Worm (Caenorhabditis elegans) whole organism, L2 larva: ENCODE results near the gene srh-104.

Experiments used
- C34F6.9 ChIP-seq: fragments of 150-350 bp; optimal IDR thresholded peaks from 2 replicates; lab custom pipeline; 2014; ENCODE audit warnings: missing biosample characterization, missing genetic modification characterization
- F13H6.1 ChIP-seq: sonication (generic microtip); optimal IDR thresholded peaks from 2 replicates; lab custom pipeline; 2016; ENCODE audit warnings: missing genetic modification characterization, missing compliant biosample characterization
- R02D3.7 ChIP-seq: fragments of 150-350 bp; optimal IDR thresholded peaks from 2 replicates; lab custom pipeline; 2014; ENCODE audit warnings: missing biosample characterization, missing genetic modification characterization
- Y55F3AM.14 ChIP-seq: fragments of 200-800 bp; sonication (Bioruptor generic); optimal IDR thresholded peaks from 2 replicates; lab custom pipeline; 2018; ENCODE audit warnings: mild to moderate bottlenecking, missing genetic modification characterization, missing compliant biosample characterization
- ZK546.5 ChIP-seq: sonication (generic microtip); optimal IDR thresholded peaks from 2 replicates; lab custom pipeline; 2017; ENCODE audit warnings: missing biosample characterization, missing genetic modification characterization
- alr-1 ChIP-seq: fragments of 150-350 bp; optimal IDR thresholded peaks from 2 replicates; lab custom pipeline; 2014; ENCODE audit warnings: missing biosample characterization, missing genetic modification characterization
- blmp-1 ChIP-seq: sonication (generic microtip); optimal IDR thresholded peaks from 2 replicates; lab custom pipeline; 2017; ENCODE audit warnings: missing genetic modification characterization, mild to moderate bottlenecking, missing compliant biosample characterization, antibody characterized with exemption, moderate library complexity; ENCODE audit not compliant: insufficient read depth
- ceh-16 ChIP-seq: fragments of 150-350 bp; optimal IDR thresholded peaks from 2 replicates; lab custom pipeline; 2014; ENCODE audit warnings: missing biosample characterization, missing genetic modification characterization
- ceh-82 ChIP-seq: fragments of 150-350 bp; optimal IDR thresholded peaks from 2 replicates; lab custom pipeline; 2014; ENCODE audit warnings: missing biosample characterization, missing genetic modification characterization
- crh-2 ChIP-seq: sonication (generic microtip); optimal IDR thresholded peaks from 2 replicates; lab custom pipeline; 2017; ENCODE audit warnings: missing biosample characterization, missing genetic modification characterization
- egl-27 ChIP-seq: sonication (generic microtip); optimal IDR thresholded peaks from 3 replicates; lab custom pipeline; 2017; ENCODE audit warnings: missing biosample characterization, missing genetic modification reagents, missing genetic modification characterization
- elt-1 ChIP-seq: fragments of 150-350 bp; optimal IDR thresholded peaks from 2 replicates; lab custom pipeline; 2014; ENCODE audit warnings: missing biosample characterization, missing genetic modification characterization
- fos-1 ChIP-seq: fragments of 150-350 bp; optimal IDR thresholded peaks from 2 replicates; lab custom pipeline; 2014; ENCODE audit warnings: missing biosample characterization, missing genetic modification characterization
- gmeb-1 ChIP-seq: fragments of 150-350 bp; optimal IDR thresholded peaks from 2 replicates; lab custom pipeline; 2014; ENCODE audit warnings: missing biosample characterization, missing genetic modification characterization
- lin-11 ChIP-seq: fragments of 150-350 bp; sonication (generic microtip); optimal IDR thresholded peaks from 2 replicates; lab custom pipeline; 2014; ENCODE audit warnings: missing biosample characterization, missing genetic modification characterization, inconsistent platforms, mixed read lengths
- lin-13 ChIP-seq: fragments of 150-350 bp; optimal IDR thresholded peaks from 2 replicates; lab custom pipeline; 2014; ENCODE audit warnings: missing biosample characterization, missing genetic modification reagents, missing genetic modification characterization
- mab-5 ChIP-seq: fragments of 150-350 bp; optimal IDR thresholded peaks from 2 replicates; lab custom pipeline; 2014; ENCODE audit warnings: missing biosample characterization, missing genetic modification characterization
- mdl-1 ChIP-seq, 2 experiments: fragments of 150-350 bp in 1 of 2; sonication (generic microtip) in 1 of 2; optimal IDR thresholded peaks; 2 replicates each; lab custom pipeline; 2017; ENCODE audit warnings: missing biosample characterization in 2 of 2, missing genetic modification characterization in 2 of 2
- nhr-21 ChIP-seq: fragments of 150-350 bp; optimal IDR thresholded peaks from 2 replicates; lab custom pipeline; 2014; ENCODE audit warnings: missing biosample characterization, missing genetic modification characterization
- nhr-237 ChIP-seq: fragments of 150-350 bp; optimal IDR thresholded peaks from 2 replicates; lab custom pipeline; 2014; ENCODE audit warnings: missing biosample characterization, missing genetic modification characterization
- nhr-25 ChIP-seq: fragments of 150-350 bp; sonication (generic microtip); optimal IDR thresholded peaks from 3 replicates; lab custom pipeline; 2014; ENCODE audit warnings: missing biosample characterization, missing genetic modification characterization
- nhr-6 ChIP-seq: fragments of 150-350 bp; optimal IDR thresholded peaks from 2 replicates; lab custom pipeline; 2014; ENCODE audit warnings: missing biosample characterization, missing genetic modification characterization
- peb-1 ChIP-seq: fragments of 150-350 bp; optimal IDR thresholded peaks from 2 replicates; lab custom pipeline; 2014; ENCODE audit warnings: missing biosample characterization, missing genetic modification characterization
- sem-4 ChIP-seq: fragments of 150-350 bp; optimal IDR thresholded peaks from 2 replicates; lab custom pipeline; 2014; ENCODE audit warnings: missing biosample characterization, missing genetic modification reagents, missing genetic modification characterization
- sma-3 ChIP-seq: sonication (generic microtip); optimal IDR thresholded peaks from 2 replicates; lab custom pipeline; 2016; ENCODE audit warnings: missing genetic modification reagents, missing genetic modification characterization, missing compliant biosample characterization
- sma-9 ChIP-seq, 2 experiments: fragments of 150-350 bp in 1 of 2; sonication (generic microtip) in 1 of 2; optimal IDR thresholded peaks; 2 replicates each; lab custom pipeline; 2014 to 2016; ENCODE audit warnings: missing genetic modification characterization in 2 of 2, mild to moderate bottlenecking in 1 of 2, missing biosample characterization in 1 of 2, missing compliant biosample characterization in 1 of 2, missing genetic modification reagents in 1 of 2, moderate library complexity in 1 of 2
- snpc-4 ChIP-seq: fragments of 150-350 bp; optimal IDR thresholded peaks from 2 replicates; lab custom pipeline; 2014; ENCODE audit warnings: missing biosample characterization, missing genetic modification characterization
- ztf-1 ChIP-seq: fragments of 200-800 bp; sonication (Bioruptor generic); conservative IDR thresholded peaks from 2 replicates; pipeline ENCODE4 v1.3.6; 2022; ENCODE audit warnings: missing genetic modification characterization, missing compliant biosample characterization
- ztf-11 ChIP-seq: sonication (generic microtip); optimal IDR thresholded peaks from 2 replicates; lab custom pipeline; 2017; ENCODE audit warnings: missing biosample characterization, missing genetic modification characterization
- ztf-4 ChIP-seq: fragments of 150-350 bp; optimal IDR thresholded peaks from 2 replicates; lab custom pipeline; 2014; ENCODE audit warnings: missing biosample characterization, missing genetic modification characterization

The srh-104 gene

DNA sequence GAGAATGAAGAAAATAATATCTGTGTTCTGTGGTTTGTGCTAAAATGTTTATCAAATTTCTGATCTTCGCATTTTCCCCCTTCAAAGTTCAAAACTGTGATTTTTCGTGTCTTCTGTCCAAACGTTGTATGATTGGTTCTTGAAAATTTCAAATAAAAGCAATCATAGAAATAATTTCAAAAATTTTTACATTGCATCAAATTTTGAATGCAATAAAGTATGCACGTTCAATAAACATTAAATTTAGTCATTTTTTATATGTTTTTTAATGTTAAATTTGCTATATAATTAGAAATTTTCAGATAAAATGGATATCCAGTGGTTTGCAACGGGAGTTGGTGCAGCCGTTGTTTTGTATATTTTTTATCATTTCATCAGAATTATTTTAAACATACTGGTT, 20.0 kb downstream of the srh-104 start, which contains the start of gene stdh-2:
TSS of gene stdh-2 (plus strand) at position 301 of the 400 bp plus-strand sequence.
- no peak for TF ChIP-seq crh-2 (tag; lab: Kevin White, UChicago)
- TF ChIP-seq lin-13: no peak
- no peak for TF ChIP-seq snpc-4 (tag; lab: Kevin White, UChicago)
- no peak for TF ChIP-seq ceh-82 (tag; lab: Kevin White, UChicago)
- no peak for TF ChIP-seq ztf-1 (GFP tag; lab: Robert Waterston, UW)

DNA sequence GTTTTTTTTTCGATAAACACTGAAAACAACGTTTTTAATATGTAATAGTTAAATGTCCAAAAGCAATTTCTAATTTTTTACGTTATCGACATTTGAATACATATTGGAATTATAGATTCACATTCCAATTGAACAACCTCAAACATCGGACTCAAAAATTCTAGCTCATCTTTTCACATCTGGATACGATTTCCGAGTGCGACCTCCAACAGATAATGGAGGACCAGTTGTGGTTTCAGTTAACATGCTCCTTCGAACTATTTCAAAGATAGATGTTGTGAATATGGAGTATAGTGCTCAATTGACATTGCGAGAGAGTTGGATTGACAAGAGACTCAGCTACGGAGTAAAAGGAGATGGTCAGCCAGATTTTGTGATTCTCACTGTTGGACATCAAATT, 24.0 kb downstream of the srh-104 start:
- no peak for TF ChIP-seq lin-13
- TF ChIP-seq ceh-16 (tag; lab: Kevin White, UChicago): no peak
- TF ChIP-seq snpc-4 (tag; lab: Kevin White, UChicago): no peak
- TF ChIP-seq nhr-21 (tag; lab: Kevin White, UChicago): no peak
- no peak for TF ChIP-seq F13H6.1
- no peak for TF ChIP-seq ztf-4 (tag; lab: Kevin White, UChicago)
- no peak for TF ChIP-seq nhr-25 (tag; lab: Kevin White, UChicago)
- no peak for TF ChIP-seq ZK546.5 (tag; lab: Kevin White, UChicago)

DNA sequence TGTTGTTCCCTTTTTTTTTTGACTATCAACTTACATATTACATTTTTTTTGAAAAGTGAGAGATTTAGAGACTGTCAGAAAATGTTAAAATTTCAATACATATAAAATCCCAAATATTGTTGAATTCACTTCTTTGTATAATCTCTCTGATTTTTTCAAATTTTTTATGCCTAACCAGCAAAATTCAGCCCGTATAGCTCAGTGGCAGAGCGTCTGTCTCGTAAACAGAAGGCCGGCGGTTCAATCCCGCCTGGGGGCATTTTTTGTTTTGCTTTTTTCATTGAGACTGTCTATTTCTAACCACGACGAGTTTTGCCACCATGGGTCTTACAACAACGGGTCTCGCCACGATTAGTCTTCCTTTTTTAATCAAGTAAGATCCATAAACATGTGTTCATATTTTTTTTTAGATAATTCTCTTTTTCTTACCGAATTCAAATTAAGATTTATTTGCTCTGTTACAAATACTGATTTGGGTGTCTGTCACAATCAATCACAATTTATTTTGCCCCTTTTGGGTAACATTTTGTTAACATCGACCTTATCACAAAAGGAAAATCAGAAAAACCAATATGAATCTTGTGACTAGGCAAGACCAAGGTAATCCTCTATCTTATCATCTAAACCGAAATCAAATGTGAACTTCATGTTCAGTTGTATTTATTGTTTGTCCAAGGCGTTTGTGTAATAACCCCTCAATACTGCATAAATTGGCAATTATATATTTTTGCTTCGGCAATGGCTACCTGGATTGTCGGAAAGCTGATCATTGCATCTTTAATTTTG, 24.8 kb downstream of the srh-104 start, which contains the start of gene glc-1:
TSS of gene glc-1 (plus strand) at position 663 of the 786 bp plus-strand sequence.
- TF ChIP-seq sma-9 (GFP tag; optimal IDR thresholded peaks at IDR 0.05; lab: Kevin White, UChicago) (peak; percentile 36), sma-9 (tag; optimal IDR thresholded peaks at IDR 0.05; lab: Kevin White, UChicago) (no peak), sma-3 (no peak)

DNA sequence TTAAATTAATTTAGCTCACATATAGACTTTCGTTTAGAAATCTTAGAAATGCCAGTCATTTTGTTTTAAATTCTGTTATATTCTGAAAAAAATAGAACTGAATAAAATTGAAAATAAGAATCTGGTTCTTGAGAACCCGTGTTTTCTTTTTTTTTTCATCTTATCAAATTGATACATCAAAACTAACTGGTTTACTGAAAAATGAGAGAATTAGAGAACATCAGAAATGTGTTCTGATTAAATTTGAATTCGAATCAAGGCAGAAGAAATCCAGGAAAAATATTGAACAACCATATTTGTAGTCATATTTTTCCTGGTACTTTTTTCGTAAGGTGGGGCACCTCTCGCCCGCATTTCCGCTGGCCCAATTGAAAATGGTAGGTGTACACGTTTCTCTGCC, 25.5 kb downstream of the srh-104 start, which contains the start of gene F11A5.15:
TSS of gene F11A5.15 (minus strand) at position 101 of the 400 bp plus-strand sequence.
- no peak for TF ChIP-seq ceh-16 (tag; lab: Kevin White, UChicago)
- no peak for TF ChIP-seq F13H6.1
- TF ChIP-seq lin-13: no peak
- no peak for TF ChIP-seq mab-5 (tag; lab: Kevin White, UChicago)
- no peak for TF ChIP-seq nhr-237
- no peak for TF ChIP-seq C34F6.9 (tag; lab: Kevin White, UChicago)
- no peak for TF ChIP-seq peb-1 (tag; lab: Kevin White, UChicago)
- no peak for TF ChIP-seq sem-4
- no peak for TF ChIP-seq egl-27
- no peak for TF ChIP-seq lin-11 (tag; lab: Kevin White, UChicago)
- TF ChIP-seq blmp-1 (tag; lab: Kevin White, UChicago): no peak
- no peak for TF ChIP-seq snpc-4 (tag; lab: Kevin White, UChicago)
- TF ChIP-seq fos-1 (tag; lab: Kevin White, UChicago): no peak
- no peak for TF ChIP-seq R02D3.7 (tag; lab: Kevin White, UChicago)

DNA sequence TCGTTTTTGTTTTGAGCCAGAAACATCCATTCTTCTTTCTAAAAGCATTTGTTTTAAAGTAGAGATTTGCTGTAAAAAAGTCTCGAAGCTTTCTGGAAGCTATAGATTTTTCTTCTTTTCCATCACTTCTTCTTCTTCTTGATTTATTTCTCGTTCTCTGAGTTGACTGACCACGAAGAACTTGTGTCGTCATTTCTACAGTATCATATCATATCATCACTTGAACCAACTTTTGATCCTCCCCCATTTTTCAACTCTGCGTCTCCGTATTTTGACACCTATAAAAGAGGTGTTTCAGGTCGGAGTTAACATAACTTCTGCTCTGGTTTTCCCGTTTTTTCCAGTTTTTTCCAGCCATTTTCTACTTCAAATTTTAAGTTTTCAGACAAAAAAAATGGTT, 29.5 kb downstream of the srh-104 start, which contains the start of gene F11A5.9:
TSS of gene F11A5.9 (plus strand) at position 386 of the 400 bp plus-strand sequence.
- no peak for TF ChIP-seq blmp-1 (tag; lab: Kevin White, UChicago)
- TF ChIP-seq nhr-6: no peak
- TF ChIP-seq ZK546.5 (tag; lab: Kevin White, UChicago): no peak
- TF ChIP-seq ztf-1 (GFP tag; lab: Robert Waterston, UW): no peak
- no peak for TF ChIP-seq alr-1 (tag; lab: Kevin White, UChicago)
- TF ChIP-seq elt-1 (tag; lab: Kevin White, UChicago): no peak

DNA sequence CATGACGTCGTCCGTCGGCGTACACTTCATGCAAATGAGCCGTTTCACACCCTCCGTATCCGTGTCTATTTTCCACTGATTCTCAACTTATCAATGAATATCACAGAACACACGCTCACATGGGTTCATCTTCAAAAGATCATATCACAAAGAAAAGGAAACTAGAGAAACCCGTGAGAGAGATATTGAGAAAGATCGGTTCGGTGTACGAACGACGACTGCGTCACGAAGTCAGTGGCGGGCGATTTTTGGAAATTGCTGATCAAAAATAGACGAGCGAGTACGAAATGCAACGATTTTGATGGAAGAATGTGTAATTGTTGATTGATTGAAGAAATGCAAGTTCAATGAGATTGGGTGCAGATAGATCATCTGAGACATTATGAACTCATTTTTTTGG, 30.7 kb downstream of the srh-104 start:
- TF ChIP-seq Y55F3AM.14 (GFP tag; lab: Kevin White, UChicago) (peak; percentile 14), sma-9 (GFP tag; optimal IDR thresholded peaks at IDR 0.05; lab: Kevin White, UChicago) (peak; percentile 91), sma-9 (tag; optimal IDR thresholded peaks at IDR 0.05; lab: Kevin White, UChicago) (no peak), mab-5 (tag; lab: Kevin White, UChicago) (no peak), ztf-11 (no peak), nhr-25 (tag; lab: Kevin White, UChicago) (peak; percentile 45), egl-27 (peak; percentile 0), R02D3.7 (tag; lab: Kevin White, UChicago) (no peak), sma-3 (peak; percentile 36), blmp-1 (tag; lab: Kevin White, UChicago) (peak; percentile 49), gmeb-1 (tag; lab: Kevin White, UChicago) (peak; percentile 27), mdl-1 (tag; optimal IDR thresholded peaks at IDR 0.05; lab: Kevin White, UChicago) (peak in 1 of 2 experiments; percentile 3), crh-2 (tag; lab: Kevin White, UChicago) (peak; percentile 5), nhr-21 (tag; lab: Kevin White, UChicago) (peak; percentile 81)
